Worm (Caenorhabditis elegans) whole organism, late embryonic: Measurements from ENCODE around the gene sax-3.

Experiments used
- C38D4.7 ChIP-seq: fragments of 200-800 bp; sonication (Bioruptor generic); optimal IDR thresholded peaks from 2 replicates; lab custom pipeline; 2018; ENCODE audit warnings: mild to moderate bottlenecking, missing genetic modification characterization, moderate library complexity, missing compliant biosample characterization
- F13H6.1 ChIP-seq: sonication (generic microtip); optimal IDR thresholded peaks from 2 replicates; lab custom pipeline; 2016; ENCODE audit warnings: missing genetic modification characterization, missing compliant biosample characterization
- T23F11.4 ChIP-seq: fragments of 200-800 bp; sonication (Bioruptor generic); optimal IDR thresholded peaks from 2 replicates; lab custom pipeline; 2018; ENCODE audit warnings: mild to moderate bottlenecking, missing genetic modification characterization, missing compliant biosample characterization
- Y22D7AL.16 ChIP-seq: sonication (generic microtip); optimal IDR thresholded peaks from 2 replicates; lab custom pipeline; 2016; ENCODE audit warnings: missing genetic modification characterization, missing compliant biosample characterization
- ahr-1 ChIP-seq: sonication (generic microtip); optimal IDR thresholded peaks from 2 replicates; lab custom pipeline; 2016; ENCODE audit warnings: missing genetic modification characterization, missing compliant biosample characterization
- ceh-19 ChIP-seq: fragments of 200-800 bp; sonication (Bioruptor generic); optimal IDR thresholded peaks from 2 replicates; lab custom pipeline; 2018; ENCODE audit warnings: mild to moderate bottlenecking, missing genetic modification characterization, missing compliant biosample characterization
- ceh-30 ChIP-seq: fragments of 150-350 bp; optimal IDR thresholded peaks from 2 replicates; lab custom pipeline; 2014; ENCODE audit warnings: missing biosample characterization, missing genetic modification characterization
- ceh-31 ChIP-seq: sonication (generic microtip); optimal IDR thresholded peaks from 2 replicates; lab custom pipeline; 2016; ENCODE audit warnings: missing genetic modification characterization, missing compliant biosample characterization
- ceh-34 ChIP-seq: sonication (generic microtip); optimal IDR thresholded peaks from 2 replicates; lab custom pipeline; 2016; ENCODE audit warnings: mild to moderate bottlenecking, missing genetic modification characterization, missing compliant biosample characterization
- ceh-45 ChIP-seq: fragments of 200-800 bp; sonication (Bioruptor generic); IDR thresholded peaks from 2 replicates; pipeline ENCODE4 v1.3.6; 2022; ENCODE audit warnings: missing genetic modification reagents, missing genetic modification characterization, missing compliant biosample characterization
- ceh-48 ChIP-seq: sonication (generic microtip); optimal IDR thresholded peaks from 2 replicates; lab custom pipeline; 2016; ENCODE audit warnings: missing genetic modification characterization, inconsistent platforms, missing compliant biosample characterization
- ceh-6 ChIP-seq: fragments of 200-800 bp; sonication (Bioruptor generic); optimal IDR thresholded peaks from 2 replicates; lab custom pipeline; 2018; ENCODE audit warnings: mild to moderate bottlenecking, missing genetic modification characterization, missing compliant biosample characterization
- dve-1 ChIP-seq: sonication (generic microtip); optimal IDR thresholded peaks from 2 replicates; lab custom pipeline; 2017; ENCODE audit warnings: antibody characterized with exemption, mild to moderate bottlenecking, missing genetic modification characterization, missing compliant biosample characterization
- elt-2 ChIP-seq: sonication (generic microtip); optimal IDR thresholded peaks from 2 replicates; lab custom pipeline; 2016; ENCODE audit warnings: missing genetic modification reagents, missing genetic modification characterization, missing compliant biosample characterization
- elt-4 ChIP-seq: sonication (generic microtip); optimal IDR thresholded peaks from 2 replicates; lab custom pipeline; 2016; ENCODE audit warnings: missing genetic modification characterization, missing compliant biosample characterization
- fkh-10 ChIP-seq: fragments of 150-350 bp; optimal IDR thresholded peaks from 2 replicates; lab custom pipeline; 2014; ENCODE audit warnings: missing biosample characterization, missing genetic modification reagents, missing genetic modification characterization
- fkh-6 ChIP-seq: sonication (generic microtip); optimal IDR thresholded peaks from 2 replicates; lab custom pipeline; 2016; ENCODE audit warnings: missing genetic modification characterization, missing compliant biosample characterization
- gmeb-2 ChIP-seq: sonication (generic microtip); optimal IDR thresholded peaks from 2 replicates; lab custom pipeline; 2016; ENCODE audit warnings: missing genetic modification characterization, inconsistent platforms, missing compliant biosample characterization
- hlh-13 ChIP-seq: fragments of 200-800 bp; sonication (Bioruptor generic); optimal IDR thresholded peaks from 2 replicates; lab custom pipeline; 2018; ENCODE audit warnings: mild to moderate bottlenecking, missing genetic modification characterization, missing compliant biosample characterization
- hlh-15 ChIP-seq: sonication (generic microtip); optimal IDR thresholded peaks from 2 replicates; lab custom pipeline; 2016; ENCODE audit warnings: missing genetic modification characterization, missing compliant biosample characterization
- hlh-8 ChIP-seq: sonication (generic microtip); optimal IDR thresholded peaks from 2 replicates; lab custom pipeline; 2016; ENCODE audit warnings: missing genotype, missing genetic modification characterization, missing compliant biosample characterization
- lim-6 ChIP-seq: sonication (generic microtip); optimal IDR thresholded peaks from 2 replicates; lab custom pipeline; 2016; ENCODE audit warnings: missing genetic modification characterization, missing compliant biosample characterization
- mec-3 ChIP-seq: sonication (generic microtip); optimal IDR thresholded peaks from 2 replicates; lab custom pipeline; 2016; ENCODE audit warnings: borderline replicate concordance, missing genetic modification characterization, missing compliant biosample characterization
- nfya-1 ChIP-seq: sonication (generic microtip); optimal IDR thresholded peaks from 2 replicates; lab custom pipeline; 2017; ENCODE audit warnings: missing genetic modification characterization, mild to moderate bottlenecking, missing compliant biosample characterization, antibody characterized with exemption, moderate library complexity
- npax-4 ChIP-seq: sonication (generic microtip); optimal IDR thresholded peaks from 2 replicates; lab custom pipeline; 2016; ENCODE audit warnings: missing genetic modification characterization, missing compliant biosample characterization
- pag-3 ChIP-seq: sonication (generic microtip); optimal IDR thresholded peaks from 2 replicates; lab custom pipeline; 2016; ENCODE audit warnings: missing compliant biosample characterization, missing genetic modification characterization, borderline replicate concordance
- pat-9 ChIP-seq: fragments of 200-800 bp; sonication (Bioruptor generic); optimal IDR thresholded peaks from 2 replicates; lab custom pipeline; 2018; ENCODE audit warnings: mild to moderate bottlenecking, missing genetic modification characterization, moderate library complexity, missing compliant biosample characterization
- pax-1 ChIP-seq: fragments of 150-350 bp; optimal IDR thresholded peaks from 2 replicates; lab custom pipeline; 2014; ENCODE audit warnings: missing biosample characterization, missing genetic modification characterization
- pha-2 ChIP-seq: sonication (generic microtip); optimal IDR thresholded peaks from 2 replicates; lab custom pipeline; 2017; ENCODE audit warnings: mild to moderate bottlenecking, missing genetic modification characterization, missing compliant biosample characterization
- ref-2 ChIP-seq: sonication (generic microtip); optimal IDR thresholded peaks from 2 replicates; lab custom pipeline; 2016; ENCODE audit warnings: missing genetic modification characterization, missing compliant biosample characterization
- rnt-1 ChIP-seq: sonication (generic microtip); optimal IDR thresholded peaks from 2 replicates; lab custom pipeline; 2016; ENCODE audit warnings: missing genetic modification characterization, missing compliant biosample characterization
- sox-4 ChIP-seq: sonication (generic microtip); optimal IDR thresholded peaks from 2 replicates; lab custom pipeline; 2017; ENCODE audit warnings: mild to moderate bottlenecking, missing genetic modification characterization, inconsistent platforms, missing compliant biosample characterization
- ttx-3 ChIP-seq: sonication (generic microtip); optimal IDR thresholded peaks from 2 replicates; lab custom pipeline; 2016; ENCODE audit warnings: missing genetic modification reagents, missing genetic modification characterization, missing compliant biosample characterization
- unc-42 ChIP-seq: sonication (generic microtip); optimal IDR thresholded peaks from 2 replicates; lab custom pipeline; 2016; ENCODE audit warnings: missing genotype, missing genetic modification characterization, missing compliant biosample characterization
- unc-55 ChIP-seq: sonication (generic microtip); optimal IDR thresholded peaks from 2 replicates; lab custom pipeline; 2017; ENCODE audit warnings: missing biosample characterization, missing genetic modification reagents, missing genetic modification characterization
- ztf-16 ChIP-seq: sonication (generic microtip); optimal IDR thresholded peaks from 2 replicates; lab custom pipeline; 2017; ENCODE audit warnings: missing genetic modification characterization, missing compliant biosample characterization

sax-3 gene

ce11 chrX:3465785-3466184 lies at the start of gene sax-3, which contains the start of gene ZK377.15:
Gene sax-3 (minus strand): TSS chrX:3465927.
Gene ZK377.15 (minus strand): TSS chrX:3465885.
- TF ChIP-seq dve-1 (tag; lab: Kevin White, UChicago) = no peak
- no peak for TF ChIP-seq ceh-19 (GFP tag; lab: Kevin White, UChicago)
- no peak for TF ChIP-seq hlh-8 (tag; lab: Kevin White, UChicago)
- no peak for TF ChIP-seq elt-2 (tag; lab: Kevin White, UChicago)
- TF ChIP-seq unc-55 (GFP tag; lab: Kevin White, UChicago) = no peak
- no peak for TF ChIP-seq Y22D7AL.16 (tag; lab: Kevin White, UChicago)
- no peak for TF ChIP-seq gmeb-2 (tag; lab: Kevin White, UChicago)
- TF ChIP-seq elt-4 (tag; lab: Kevin White, UChicago) = no peak
- no peak for TF ChIP-seq npax-4 (tag; lab: Kevin White, UChicago)
- TF ChIP-seq ztf-16 (tag; lab: Kevin White, UChicago) = no peak
- no peak for TF ChIP-seq fkh-6 (tag; lab: Kevin White, UChicago)
- TF ChIP-seq ceh-48 (tag; lab: Kevin White, UChicago) = no peak
- TF ChIP-seq ttx-3 (tag; lab: Kevin White, UChicago) = no peak
- TF ChIP-seq C38D4.7 = no peak
- TF ChIP-seq nfya-1 (tag; lab: Kevin White, UChicago) = no peak
- no peak for TF ChIP-seq ahr-1
- TF ChIP-seq, all 69 proteins: peak for 0

- TF ChIP-seq npax-4 (tag; lab: Kevin White, UChicago) (no peak), hlh-15 (tag; lab: Kevin White, UChicago) (no peak), fkh-10 (GFP tag; lab: Kevin White, UChicago) (no peak), fkh-6 (tag; lab: Kevin White, UChicago) (no peak), unc-42 (tag; lab: Kevin White, UChicago) (peak; percentile 67), mec-3 (tag; lab: Kevin White, UChicago) (no peak), dve-1 (tag; lab: Kevin White, UChicago) (no peak), ceh-6 (GFP tag; lab: Kevin White, UChicago) (no peak)
Measured at ce11 chrX:3513715-3514114, 48.0 kb upstream of the sax-3 start.

ce11 chrX:3508906-3509305 lies 43.2 kb upstream of the sax-3 start, which contains the start of gene sox-4:
Gene sox-4 (minus strand): TSS chrX:3509006.
- TF ChIP-seq pax-1 (no peak), T23F11.4 (no peak), gmeb-2 (tag; lab: Kevin White, UChicago) (no peak), hlh-13 (GFP tag; lab: Kevin White, UChicago) (no peak), pat-9 (tag; lab: Kevin White, UChicago) (no peak), ttx-3 (tag; lab: Kevin White, UChicago) (no peak), sox-4 (tag; lab: Kevin White, UChicago) (no peak), ceh-48 (tag; lab: Kevin White, UChicago) (no peak), ceh-30 (tag; lab: Kevin White, UChicago) (no peak), ceh-19 (GFP tag; lab: Kevin White, UChicago) (no peak), ceh-45 (GFP tag; lab: Robert Waterston, UW) (no peak), unc-55 (GFP tag; lab: Kevin White, UChicago) (no peak), pag-3 (tag; lab: Kevin White, UChicago) (no peak), pha-2 (tag; lab: Kevin White, UChicago) (no peak), rnt-1 (tag; lab: Kevin White, UChicago) (no peak)

ce11 chrX:3507214-3507613 lies 41.5 kb upstream of the sax-3 start:
- TF ChIP-seq ceh-30 (tag; lab: Kevin White, UChicago) (no peak), lim-6 (tag; lab: Kevin White, UChicago) (no peak), ceh-31 (tag; lab: Kevin White, UChicago) (no peak), F13H6.1 (tag; lab: Kevin White, UChicago) (no peak), fkh-10 (GFP tag; lab: Kevin White, UChicago) (no peak), ref-2 (tag; lab: Kevin White, UChicago) (no peak), ceh-34 (tag; lab: Kevin White, UChicago) (no peak)
